Worm (Caenorhabditis elegans) whole organism, mixed stage, embryonic: ENCODE results near the gene ZK721.4.

Experiments
- drap-1 ChIP-seq: fragments of 200-800 bp; sonication (Bioruptor generic); optimal IDR thresholded peaks from 3 replicates; lab custom pipeline; 2018; ENCODE audit warnings: mild to moderate bottlenecking, missing genetic modification characterization, missing compliant biosample characterization
- lsy-2 ChIP-seq: fragments of 150-350 bp; optimal IDR thresholded peaks from 2 replicates; lab custom pipeline; 2014; ENCODE audit warnings: missing biosample characterization, missing genetic modification characterization
- mls-2 ChIP-seq: sonication (generic microtip); optimal IDR thresholded peaks from 2 replicates; lab custom pipeline; 2016; ENCODE audit warnings: mild to moderate bottlenecking, missing genetic modification characterization, moderate library complexity, missing compliant biosample characterization
- nhr-2 ChIP-seq: fragments of 150-350 bp; optimal IDR thresholded peaks from 2 replicates; lab custom pipeline; 2014; ENCODE audit warnings: missing biosample characterization, missing genetic modification characterization
- nhr-76 ChIP-seq: sonication (generic microtip); optimal IDR thresholded peaks from 2 replicates; lab custom pipeline; 2017; ENCODE audit warnings: missing biosample characterization, missing genetic modification characterization
- snpc-4 ChIP-seq: fragments of 150-350 bp; optimal IDR thresholded peaks from 2 replicates; lab custom pipeline; 2014; ENCODE audit warnings: missing biosample characterization, missing genetic modification characterization
- sptf-1 ChIP-seq: sonication (generic microtip); optimal IDR thresholded peaks from 2 replicates; lab custom pipeline; 2017; ENCODE audit warnings: mild to moderate bottlenecking, missing genetic modification characterization, moderate library complexity, missing compliant biosample characterization
- unc-39 ChIP-seq: fragments of 150-350 bp; optimal IDR thresholded peaks from 2 replicates; lab custom pipeline; 2014; ENCODE audit warnings: missing biosample characterization, missing genetic modification characterization
- unc-62 ChIP-seq: fragments of 150-350 bp; optimal IDR thresholded peaks from 2 replicates; lab custom pipeline; 2014; ENCODE audit warnings: missing biosample characterization, missing genetic modification reagents, missing genetic modification characterization
- zip-8 ChIP-seq: fragments of 150-350 bp; optimal IDR thresholded peaks from 2 replicates; lab custom pipeline; 2014; ENCODE audit warnings: missing biosample characterization, missing genetic modification characterization

ce11 chrX:8750209-8750608 is 28.4 kb upstream of the ZK721.4 start:
- TF ChIP-seq mls-2 (tag; lab: Kevin White, UChicago) (no peak), unc-62 (no peak), nhr-76 (tag; lab: Kevin White, UChicago) (no peak), snpc-4 (no peak), sptf-1 (tag; lab: Kevin White, UChicago) (no peak), lsy-2 (tag; lab: Kevin White, UChicago) (no peak), drap-1 (GFP tag; lab: Kevin White, UChicago) (no peak), nhr-2 (no peak), zip-8 (tag; lab: Kevin White, UChicago) (no peak), unc-39 (no peak)
